Fruit fly (Drosophila melanogaster) whole organism, prepupa: ENCODE data around the gene CG31975.

ENCODE experiments used
- Blimp-1 ChIP-seq: fragments of 200-800 bp; sonication (Bioruptor generic); optimal IDR thresholded peaks from 3 replicates; lab custom pipeline; 2017; ENCODE audit warnings: missing biosample characterization, missing genetic modification characterization, mild to moderate bottlenecking, moderate library complexity, missing genetic modification reagents
- CG10631 ChIP-seq: fragments of 200-800 bp; sonication (Bioruptor generic); optimal IDR thresholded peaks from 2 replicates; lab custom pipeline; 2016; ENCODE audit warnings: missing biosample characterization, missing genetic modification characterization
- CG11294 ChIP-seq: fragments of 200-800 bp; sonication (Bioruptor generic); IDR thresholded peaks from 2 replicates; pipeline ENCODE4 v1.3.6; 2022; ENCODE audit warnings: missing biosample characterization, missing genetic modification characterization
- CG11762 ChIP-seq: fragments of 200-800 bp; sonication (Bioruptor generic); optimal IDR thresholded peaks from 3 replicates; lab custom pipeline; 2016; ENCODE audit warnings: missing biosample characterization, missing genetic modification characterization; ENCODE audit not compliant: insufficient read depth
- CG11902 ChIP-seq: fragments of 200-800 bp; sonication (Bioruptor generic); optimal IDR thresholded peaks from 3 replicates; lab custom pipeline; 2016; ENCODE audit warnings: missing biosample characterization, missing genetic modification characterization
- CG15336 ChIP-seq: fragments of 200-800 bp; sonication (Bioruptor generic); IDR thresholded peaks from 2 replicates; pipeline ENCODE4 v1.3.6; 2022; ENCODE audit warnings: missing biosample characterization, missing genetic modification characterization
- CG1621 ChIP-seq: fragments of 200-800 bp; sonication (Bioruptor generic); optimal IDR thresholded peaks from 3 replicates; lab custom pipeline; 2018; ENCODE audit warnings: missing biosample characterization, mild to moderate bottlenecking, missing genetic modification characterization
- CG16779 ChIP-seq: fragments of 200-800 bp; sonication (Bioruptor generic); optimal IDR thresholded peaks from 3 replicates; lab custom pipeline; 2017; ENCODE audit warnings: missing biosample characterization, mild to moderate bottlenecking, missing genetic modification characterization
- CG3032 ChIP-seq: fragments of 200-800 bp; optimal IDR thresholded peaks from 2 replicates; lab custom pipeline; 2019; ENCODE audit warnings: missing biosample characterization, mild to moderate bottlenecking, missing genetic modification characterization, moderate library complexity
- CG31627 ChIP-seq: fragments of 200-800 bp; sonication (Bioruptor generic); optimal IDR thresholded peaks from 3 replicates; lab custom pipeline; 2016; ENCODE audit warnings: missing biosample characterization, missing genetic modification characterization
- CG32006 ChIP-seq: fragments of 200-800 bp; sonication (Bioruptor generic); optimal IDR thresholded peaks from 3 replicates; lab custom pipeline; 2017; ENCODE audit warnings: missing biosample characterization, mild to moderate bottlenecking, missing genetic modification characterization
- CG34406 ChIP-seq: fragments of 200-800 bp; sonication (Bioruptor generic); optimal IDR thresholded peaks from 3 replicates; lab custom pipeline; 2016; ENCODE audit warnings: missing biosample characterization, missing genetic modification characterization
- CG3919 ChIP-seq: fragments of 200-800 bp; sonication (Bioruptor generic); optimal IDR thresholded peaks from 3 replicates; lab custom pipeline; 2016; ENCODE audit warnings: missing biosample characterization, missing genetic modification characterization
- CG6163 ChIP-seq: fragments of 200-800 bp; sonication (Bioruptor generic); IDR thresholded peaks from 3 replicates; pipeline ENCODE4 v1.3.6; 2022; ENCODE audit warnings: missing biosample characterization, missing genetic modification characterization
- CG6276 ChIP-seq: fragments of 200-800 bp; sonication (Bioruptor generic); optimal IDR thresholded peaks from 2 replicates; lab custom pipeline; 2017; ENCODE audit warnings: missing biosample characterization, mild to moderate bottlenecking, missing genetic modification characterization
- CG6792 ChIP-seq: fragments of 200-800 bp; sonication (Bioruptor generic); optimal IDR thresholded peaks from 3 replicates; lab custom pipeline; 2016; ENCODE audit warnings: missing biosample characterization, missing genetic modification characterization
- CG6808 ChIP-seq: fragments of 200-800 bp; sonication (Bioruptor generic); optimal IDR thresholded peaks from 3 replicates; lab custom pipeline; 2017; ENCODE audit warnings: missing biosample characterization, missing genetic modification characterization, mild to moderate bottlenecking, moderate library complexity, missing genetic modification reagents
- CG6854 ChIP-seq: fragments of 200-800 bp; sonication (Bioruptor generic); optimal IDR thresholded peaks from 2 replicates; lab custom pipeline; 2017; ENCODE audit warnings: missing biosample characterization, mild to moderate bottlenecking, missing genetic modification characterization
- CG7368 ChIP-seq: fragments of 200-800 bp; sonication (Bioruptor generic); optimal IDR thresholded peaks from 3 replicates; lab custom pipeline; 2016; ENCODE audit warnings: missing biosample characterization, missing genetic modification characterization
- CG8319 ChIP-seq: fragments of 200-800 bp; sonication (Bioruptor generic); optimal IDR thresholded peaks from 3 replicates; lab custom pipeline; 2016; ENCODE audit warnings: missing biosample characterization, missing genetic modification characterization
- CG8632 ChIP-seq: fragments of 200-800 bp; sonication (Bioruptor generic); optimal IDR thresholded peaks from 3 replicates; lab custom pipeline; 2016; ENCODE audit warnings: missing biosample characterization, missing genetic modification characterization
- CG9139 ChIP-seq: fragments of 200-800 bp; sonication (Bioruptor generic); optimal IDR thresholded peaks from 3 replicates; lab custom pipeline; 2017; ENCODE audit warnings: missing biosample characterization, mild to moderate bottlenecking, missing genetic modification characterization
- Eip75B ChIP-seq: fragments of 200-800 bp; sonication (Bioruptor generic); optimal IDR thresholded peaks from 3 replicates; lab custom pipeline; 2016; ENCODE audit warnings: missing biosample characterization, missing genetic modification characterization
- Eip78C ChIP-seq: fragments of 200-800 bp; sonication (Bioruptor generic); peaks from one replicate; lab custom pipeline; 2016; ENCODE audit warnings: missing biosample characterization, missing genetic modification characterization
- Eip93F ChIP-seq: fragments of 200-800 bp; sonication (Bioruptor generic); optimal IDR thresholded peaks from 2 replicates; lab custom pipeline; 2016; ENCODE audit warnings: missing biosample characterization, mild to moderate bottlenecking, missing genetic modification characterization
- Ets21C ChIP-seq: fragments of 200-800 bp; sonication (Bioruptor generic); optimal IDR thresholded peaks from 3 replicates; lab custom pipeline; 2016; ENCODE audit warnings: missing biosample characterization, missing genetic modification characterization
- Ets96B ChIP-seq: fragments of 200-800 bp; optimal IDR thresholded peaks from 2 replicates; lab custom pipeline; 2019; ENCODE audit warnings: missing biosample characterization, mild to moderate bottlenecking, missing genetic modification characterization, moderate library complexity
- Gug ChIP-seq: fragments of 200-800 bp; sonication (Bioruptor generic); IDR thresholded peaks from 2 replicates; pipeline ENCODE4 v1.3.6; 2022; ENCODE audit warnings: missing biosample characterization, missing genetic modification characterization
- Hr38 ChIP-seq: sonication (Bioruptor generic); optimal IDR thresholded peaks from 2 replicates; lab custom pipeline; 2016; ENCODE audit warnings: missing biosample characterization, missing genetic modification characterization
- Hr39 ChIP-seq: fragments of 200-800 bp; sonication (Bioruptor generic); optimal IDR thresholded peaks from 2 replicates; lab custom pipeline; 2016; ENCODE audit warnings: missing biosample characterization, missing genetic modification characterization
- Lpt ChIP-seq: fragments of 200-800 bp; sonication (Bioruptor generic); optimal IDR thresholded peaks from 3 replicates; lab custom pipeline; 2016; ENCODE audit warnings: missing biosample characterization, missing genetic modification characterization
- Met ChIP-seq: fragments of 200-800 bp; sonication (Bioruptor generic); optimal IDR thresholded peaks from 3 replicates; lab custom pipeline; 2016; ENCODE audit warnings: missing biosample characterization, missing genetic modification characterization
- OdsH ChIP-seq: fragments of 200-800 bp; sonication (Bioruptor generic); optimal IDR thresholded peaks from 3 replicates; lab custom pipeline; 2016; ENCODE audit warnings: missing biosample characterization, missing genetic modification characterization
- Smox ChIP-seq: fragments of 200-800 bp; sonication (Bioruptor generic); optimal IDR thresholded peaks from 3 replicates; lab custom pipeline; 2016; ENCODE audit warnings: missing biosample characterization, missing genetic modification characterization
- Sox102F ChIP-seq: fragments of 200-800 bp; sonication (Bioruptor generic); optimal IDR thresholded peaks from 2 replicates; lab custom pipeline; 2016; ENCODE audit warnings: missing biosample characterization, mild to moderate bottlenecking, missing genetic modification characterization
- Sox14 ChIP-seq: fragments of 200-800 bp; sonication (Bioruptor generic); optimal IDR thresholded peaks from 3 replicates; lab custom pipeline; 2016; ENCODE audit warnings: missing biosample characterization, missing genetic modification characterization
- Sox15 ChIP-seq: fragments of 200-800 bp; sonication (Bioruptor generic); optimal IDR thresholded peaks from 3 replicates; lab custom pipeline; 2016; ENCODE audit warnings: missing biosample characterization, missing genetic modification characterization
- achi ChIP-seq: fragments of 200-800 bp; sonication (Bioruptor generic); optimal IDR thresholded peaks from 3 replicates; lab custom pipeline; 2016; ENCODE audit warnings: missing biosample characterization, missing genetic modification characterization
- acj6 ChIP-seq: fragments of 200-800 bp; sonication (Bioruptor generic); optimal IDR thresholded peaks from 3 replicates; lab custom pipeline; 2016; ENCODE audit warnings: missing biosample characterization, missing genetic modification characterization
- cyc ChIP-seq: fragments of 200-800 bp; sonication (Bioruptor generic); optimal IDR thresholded peaks from 3 replicates; lab custom pipeline; 2016; ENCODE audit warnings: missing biosample characterization, missing genetic modification characterization
- dsx ChIP-seq: fragments of 200-800 bp; optimal IDR thresholded peaks from 3 replicates; lab custom pipeline; 2019; ENCODE audit warnings: missing biosample characterization, mild to moderate bottlenecking, missing genetic modification characterization, moderate library complexity; ENCODE audit not compliant: poor library complexity, severe bottlenecking
- eg ChIP-seq: fragments of 200-800 bp; sonication (Bioruptor generic); IDR thresholded peaks from 3 replicates; pipeline ENCODE4 v1.3.6; 2022; ENCODE audit warnings: missing biosample characterization, missing genetic modification characterization
- esn ChIP-seq: fragments of 200-800 bp; sonication (Bioruptor generic); optimal IDR thresholded peaks from 2 replicates; lab custom pipeline; 2016; ENCODE audit warnings: missing biosample characterization, mild to moderate bottlenecking, missing genetic modification characterization, moderate library complexity
- fd59A ChIP-seq: fragments of 200-800 bp; sonication (Bioruptor generic); optimal IDR thresholded peaks from 2 replicates; lab custom pipeline; 2017; ENCODE audit warnings: missing biosample characterization, mild to moderate bottlenecking, missing genetic modification characterization, missing genetic modification reagents
- fd85E ChIP-seq: fragments of 200-800 bp; sonication (Bioruptor generic); optimal IDR thresholded peaks from 3 replicates; lab custom pipeline; 2016; ENCODE audit warnings: missing biosample characterization, missing genetic modification characterization
- pdm3 ChIP-seq: fragments of 200-800 bp; sonication (Bioruptor generic); optimal IDR thresholded peaks from 3 replicates; lab custom pipeline; 2016; ENCODE audit warnings: missing biosample characterization, missing genetic modification characterization
- salr ChIP-seq, 2 experiments: fragments of 200-800 bp; sonication (Bioruptor generic); optimal IDR thresholded peaks; 3 replicates each; lab custom pipeline; 2016 to 2018; ENCODE audit warnings: missing biosample characterization in 2 of 2, missing genetic modification characterization in 2 of 2, mild to moderate bottlenecking in 1 of 2
- spab ChIP-seq: fragments of 200-800 bp; sonication (Bioruptor generic); optimal IDR thresholded peaks from 2 replicates; lab custom pipeline; 2017; ENCODE audit warnings: missing biosample characterization, mild to moderate bottlenecking, missing genetic modification characterization, missing genetic modification reagents
- ss ChIP-seq, 2 experiments: fragments of 200-800 bp; sonication (Bioruptor generic); optimal IDR thresholded peaks; 2 replicates in 1 of 2; 3 replicates in 1 of 2; lab custom pipeline; 2017 to 2018; ENCODE audit warnings: mild to moderate bottlenecking in 2 of 2, missing biosample characterization in 2 of 2, missing genetic modification characterization in 2 of 2, moderate library complexity in 1 of 2
- svp ChIP-seq: fragments of 200-800 bp; sonication (Bioruptor generic); peaks from one replicate; lab custom pipeline; 2016; ENCODE audit warnings: missing biosample characterization, missing genetic modification characterization
- topi ChIP-seq: fragments of 200-800 bp; sonication (Bioruptor generic); optimal IDR thresholded peaks from 3 replicates; lab custom pipeline; 2016; ENCODE audit warnings: missing biosample characterization, missing genetic modification characterization
- vri ChIP-seq: fragments of 200-800 bp; sonication (Bioruptor generic); optimal IDR thresholded peaks from 3 replicates; lab custom pipeline; 2016; ENCODE audit warnings: missing biosample characterization, mild to moderate bottlenecking, missing genetic modification characterization

CG31975 gene

DNA sequence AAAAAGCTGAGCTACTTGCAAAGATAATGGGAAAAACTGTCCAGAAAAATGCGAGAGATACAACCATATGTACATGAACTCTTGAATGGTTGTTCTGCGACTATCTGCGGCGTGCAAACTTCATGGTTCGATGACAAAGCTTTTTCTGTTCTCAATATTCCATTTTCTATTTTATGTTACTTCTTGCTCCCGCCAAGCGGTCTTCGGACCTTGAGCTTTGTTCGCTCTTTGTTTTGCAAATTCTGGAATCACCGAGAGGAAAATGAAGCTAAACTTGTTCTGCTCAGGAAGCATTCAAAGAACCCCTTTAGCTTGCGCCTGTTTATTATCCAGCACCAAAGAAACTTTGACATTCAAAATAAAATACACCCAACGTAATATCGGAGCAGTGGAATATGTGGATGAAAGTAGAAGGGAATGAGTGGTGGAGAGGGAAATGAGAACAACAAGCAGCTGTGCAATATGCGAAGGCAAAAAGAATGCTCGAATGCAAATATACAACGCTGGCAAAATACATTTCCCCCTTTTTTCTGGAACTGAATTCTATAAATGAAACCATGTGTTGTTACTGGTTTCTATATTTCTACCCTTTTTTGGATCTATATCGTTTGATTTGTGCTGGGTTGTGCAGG, 27.6 kb upstream of the CG31975 start:
- TF ChIP-seq Blimp-1 (no peak), Eip93F (GFP tag; lab: Kevin White, UChicago) (no peak), achi (GFP tag; lab: Kevin White, UChicago) (no peak), Eip78C (GFP tag; lab: Kevin White, UChicago) (peak; percentile 54), fd59A (GFP tag; lab: Kevin White, UChicago) (no peak), Sox14 (GFP tag; lab: Kevin White, UChicago) (peak; percentile 32), Gug (no peak), CG8319 (GFP tag; lab: Kevin White, UChicago) (no peak), topi (GFP tag; lab: Kevin White, UChicago) (no peak), CG11762 (no peak), CG34406 (GFP tag; lab: Kevin White, UChicago) (no peak), Eip75B (GFP tag; lab: Kevin White, UChicago) (no peak), CG31627 (GFP tag; lab: Kevin White, UChicago) (no peak), CG11902 (GFP tag; lab: Kevin White, UChicago) (no peak), CG3032 (tag; lab: Kevin White, UChicago) (no peak), Met (GFP tag; lab: Kevin White, UChicago) (no peak), Sox15 (GFP tag; lab: Kevin White, UChicago) (no peak), CG6276 (GFP tag; lab: Kevin White, UChicago) (peak; percentile 76), Sox102F (no peak), CG15336 (GFP tag; lab: Robert Waterston, UW) (no peak), Hr39 (no peak), Smox (GFP tag; lab: Kevin White, UChicago) (no peak), ss (GFP tag; optimal IDR thresholded peaks at IDR 0.05; lab: Kevin White, UChicago) (peak; percentile 82 to 84), CG10631 (GFP tag; lab: Kevin White, UChicago) (no peak), Hr38 (no peak), CG6854 (GFP tag; lab: Kevin White, UChicago) (no peak), CG3919 (GFP tag; lab: Kevin White, UChicago) (no peak), CG9139 (GFP tag; lab: Kevin White, UChicago) (peak; percentile 72), CG8632 (GFP tag; lab: Kevin White, UChicago) (no peak), CG7368 (GFP tag; lab: Kevin White, UChicago) (no peak), Lpt (no peak), eg (GFP tag; lab: Robert Waterston, UW) (no peak), fd85E (GFP tag; lab: Kevin White, UChicago) (no peak), CG1621 (tag; lab: Kevin White, UChicago) (peak; percentile 12), spab (peak; percentile 46), esn (GFP tag; lab: Kevin White, UChicago) (no peak), cyc (GFP tag; lab: Kevin White, UChicago) (no peak), Ets96B (tag; lab: Kevin White, UChicago) (no peak), dsx (GFP tag; lab: Kevin White, UChicago) (peak; percentile 35), vri (GFP tag; lab: Kevin White, UChicago) (peak; percentile 16), CG6792 (no peak), acj6 (GFP tag; lab: Kevin White, UChicago) (no peak), pdm3 (no peak), OdsH (no peak), CG32006 (GFP tag; lab: Kevin White, UChicago) (no peak), salr (GFP tag; optimal IDR thresholded peaks at IDR 0.05; lab: Kevin White, UChicago) (no peak), CG11294 (no peak), Ets21C (no peak), svp (GFP tag; lab: Kevin White, UChicago) (no peak), CG6808 (GFP tag; lab: Kevin White, UChicago) (peak; percentile 76), CG16779 (no peak), CG6163 (GFP tag; lab: Robert Waterston, UW) (no peak; the same call in 1 of the 3 replicates)
